Worm (Caenorhabditis elegans): ENCODE results near the gene F18A11.3.

DNA sequence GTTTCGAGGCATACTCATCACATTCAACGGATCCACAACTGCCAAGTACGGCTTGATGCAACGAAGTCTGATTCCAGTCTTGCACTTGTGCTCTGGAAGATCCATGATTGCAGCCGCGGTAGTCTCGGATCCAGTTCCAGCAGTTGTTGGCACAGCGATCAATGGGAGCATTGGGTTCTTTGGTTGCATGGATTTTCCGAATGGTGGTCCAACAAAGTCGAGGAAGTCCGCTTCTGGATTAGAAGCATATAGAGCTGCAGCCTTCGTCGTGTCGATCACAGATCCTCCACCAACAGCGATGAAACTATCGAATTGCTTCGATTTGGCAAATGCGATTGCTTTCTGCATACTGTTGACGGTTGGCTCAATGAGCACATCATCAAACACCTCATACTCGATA, 41.3 kb downstream of the F18A11.3 start:
- no peak for TF ChIP-seq T22C8.4 (GFP tag; IDR thresholded peaks at IDR 0.05)
- no peak for TF ChIP-seq klf-2 (GFP tag; conservative IDR thresholded peaks at IDR 0.05)
- TF ChIP-seq flt-1 (GFP tag; IDR thresholded peaks at IDR 0.05): no peak
- no peak for TF ChIP-seq tab-1 (GFP tag; IDR thresholded peaks at IDR 0.05)

Measured in whole organism, midembryonic.